Worm (Caenorhabditis elegans): ENCODE measurements around the gene W02F12.8.

ce11 chrV:6722378-6722777, 27.8 kb upstream of the W02F12.8 start, which contains the start of gene ZC487.2:
- TF ChIP-seq fkh-10 (GFP tag; optimal IDR thresholded peaks at IDR 0.05) (no peak), set-16 (GFP tag; IDR thresholded peaks at IDR 0.05) (no peak), unc-62 (GFP tag; optimal IDR thresholded peaks at IDR 0.05 in 1 of 2) (no peak), unc-62 (tag; optimal IDR thresholded peaks at IDR 0.05) (no peak), nhr-10 (tag; optimal IDR thresholded peaks at IDR 0.05) (no peak), ama-1 (optimal IDR thresholded peaks at IDR 0.05) (no peak), hlh-30 (tag; optimal IDR thresholded peaks at IDR 0.05; ENCODE audit: insufficient read depth) (no peak), lir-3 (tag; optimal IDR thresholded peaks at IDR 0.05) (no peak), aha-1 (tag) (peak; percentile 2), ceh-62 (tag; optimal IDR thresholded peaks at IDR 0.05) (no peak), ces-1 (GFP tag; optimal IDR thresholded peaks at IDR 0.05) (no peak), nhr-48 (tag; optimal IDR thresholded peaks at IDR 0.05) (no peak)
